Worm (Caenorhabditis elegans): ENCODE measurements around the gene D2096.11.
A peak's percentile ranks its signal among the peaks of the same experiment; 100 is the strongest.

Gene D2096.11

DNA sequence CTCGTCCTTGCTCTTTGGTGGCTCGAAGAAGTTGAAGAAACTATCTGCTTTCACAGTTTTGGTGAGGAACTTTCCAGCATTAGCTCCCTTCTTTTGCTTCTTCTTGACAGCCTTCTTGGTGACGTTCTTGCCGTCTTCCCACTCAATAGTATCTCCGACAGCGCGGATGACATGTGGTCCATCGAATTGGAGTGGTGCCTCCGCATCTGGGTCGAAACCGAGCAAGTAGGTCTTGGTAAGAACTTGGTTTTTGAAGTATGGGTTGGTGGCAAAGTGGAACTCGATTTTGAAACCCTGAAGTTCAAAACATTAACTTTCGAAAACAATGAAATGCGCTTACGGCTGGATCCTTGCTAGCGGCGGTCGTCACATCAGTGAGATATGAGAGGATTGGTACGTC lies 15.7 kb downstream of the D2096.11 start:
- TF ChIP-seq hlh-11 (tag; optimal IDR thresholded peaks at IDR 0.05) (no peak), aha-1 (tag) (peak; percentile 62)

DNA sequence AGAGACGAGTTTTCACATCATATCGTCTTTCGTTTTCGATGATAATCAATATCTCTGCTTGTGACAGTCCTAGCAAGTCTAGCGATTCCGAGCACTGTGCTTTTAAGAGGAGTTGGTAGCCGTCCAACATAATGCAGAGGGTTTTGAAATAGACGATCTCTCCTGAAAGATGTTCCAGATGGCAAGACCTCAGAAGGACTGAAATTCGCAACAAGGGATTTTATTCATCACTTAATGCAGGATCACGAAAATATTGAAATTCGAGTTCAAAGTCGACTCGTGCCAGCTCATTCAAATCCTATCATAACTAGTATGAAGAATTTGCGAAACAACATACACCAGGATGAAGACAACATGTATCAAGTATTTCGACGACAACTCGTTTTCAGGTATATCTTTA lies 16.5 kb downstream of the D2096.11 start, which contains the start of gene D2096.7:
Gene D2096.7, minus strand, starts transcription at position 130 of the 400 bp plus-strand sequence.
- TF ChIP-seq nhr-77 (tag; optimal IDR thresholded peaks at IDR 0.05): no peak
- TF ChIP-seq daf-19 (GFP tag; conservative IDR thresholded peaks at IDR 0.05): peak; percentile 54; the same call in 1 of the 2 replicates
- TF ChIP-seq dmd-8 (GFP tag; IDR thresholded peaks at IDR 0.05): peak; percentile 64; the same call in 1 of the 2 replicates
- TF ChIP-seq daf-8 (GFP tag; IDR thresholded peaks at IDR 0.05): no peak
- peak; percentile 64 for TF ChIP-seq lin-13 (GFP tag; optimal IDR thresholded peaks at IDR 0.05)
- no peak for TF ChIP-seq vab-7 (GFP tag; IDR thresholded peaks at IDR 0.05)
- peak; percentile 94 for TF ChIP-seq F49E8.2 (tag; optimal IDR thresholded peaks at IDR 0.05; ENCODE audit: borderline replicate concordance)
- peak; percentile 33 for TF ChIP-seq spr-1 (tag; optimal IDR thresholded peaks at IDR 0.05)
- TF ChIP-seq egl-27 (tag; optimal IDR thresholded peaks at IDR 0.05): no peak
- no peak for TF ChIP-seq F37D6.2 (tag; optimal IDR thresholded peaks at IDR 0.05)
- no peak for TF ChIP-seq unc-62 (GFP tag; optimal IDR thresholded peaks at IDR 0.05 in 1 of 2)
- TF ChIP-seq unc-62 (tag; optimal IDR thresholded peaks at IDR 0.05): no peak
- TF ChIP-seq F10B5.3 (tag; optimal IDR thresholded peaks at IDR 0.05): no peak
- TF ChIP-seq egl-43 (GFP tag; IDR thresholded peaks at IDR 0.05): peak; percentile 69
- peak; percentile 42 for TF ChIP-seq spr-3 (GFP tag; optimal IDR thresholded peaks at IDR 0.05)
- TF ChIP-seq fkh-10 (GFP tag; optimal IDR thresholded peaks at IDR 0.05): no peak
- TF ChIP-seq rbr-2 (tag; optimal IDR thresholded peaks at IDR 0.05): no peak
- TF ChIP-seq mes-2 (tag; optimal IDR thresholded peaks at IDR 0.05; ENCODE audit: poor library complexity, severe bottlenecking): peak; percentile 28
- no peak for TF ChIP-seq fos-1 (tag; optimal IDR thresholded peaks at IDR 0.05)
- TF ChIP-seq ceh-82 (tag; optimal IDR thresholded peaks at IDR 0.05): no peak
- TF ChIP-seq arid-1 (GFP tag; conservative IDR thresholded peaks at IDR 0.05): peak; percentile 76
- TF ChIP-seq mxl-3 (GFP tag; optimal IDR thresholded peaks at IDR 0.05): peak; percentile 39
- TF ChIP-seq nhr-111 (GFP tag; optimal IDR thresholded peaks at IDR 0.05): no peak
- peak; percentile 56 to 88; a peak in 2 of 4 replicates for TF ChIP-seq madf-5 (GFP tag; IDR thresholded peaks at IDR 0.05)
- no peak for TF ChIP-seq lin-39 (tag; optimal IDR thresholded peaks at IDR 0.05)
- no peak for TF ChIP-seq sdz-12 (GFP tag; optimal IDR thresholded peaks at IDR 0.05)
- no peak for TF ChIP-seq nhr-48 (tag; optimal IDR thresholded peaks at IDR 0.05)
- peak; percentile 47; the same call in 1 of the 2 replicates for TF ChIP-seq saeg-2 (GFP tag; IDR thresholded peaks at IDR 0.05)
- no peak for TF ChIP-seq nhr-237 (tag; optimal IDR thresholded peaks at IDR 0.05)
- TF ChIP-seq mxl-2 (GFP tag; conservative IDR thresholded peaks at IDR 0.05): 0 out of 2 replicates have a peak, but pooled peaks have one; percentile 41
- no peak for TF ChIP-seq nhr-76 (tag; optimal IDR thresholded peaks at IDR 0.05)
- peak; percentile 89 for TF ChIP-seq ama-1 (optimal IDR thresholded peaks at IDR 0.05)
- peak; percentile 74 for TF ChIP-seq pha-4 (GFP tag; IDR thresholded peaks at IDR 0.05)
- no peak for TF ChIP-seq pha-4 (tag; optimal IDR thresholded peaks at IDR 0.05)
- TF ChIP-seq T20F7.1 (GFP tag; optimal IDR thresholded peaks at IDR 0.05): peak; percentile 51
- no peak for TF ChIP-seq pqm-1 (tag; optimal IDR thresholded peaks at IDR 0.05)
- TF ChIP-seq daf-12 (tag; optimal IDR thresholded peaks at IDR 0.05): no peak
- no peak for TF ChIP-seq aha-1 (tag)
- TF ChIP-seq Y5F2A.4 (GFP tag; optimal IDR thresholded peaks at IDR 0.05): peak; percentile 62
- no peak for TF ChIP-seq F44E2.7 (GFP tag; IDR thresholded peaks at IDR 0.05)
- no peak for TF ChIP-seq set-16 (GFP tag; IDR thresholded peaks at IDR 0.05)
- no peak for TF ChIP-seq ceh-32 (tag; optimal IDR thresholded peaks at IDR 0.05; ENCODE audit: poor library complexity)
- no peak for TF ChIP-seq mep-1 (tag; optimal IDR thresholded peaks at IDR 0.05)
- no peak for TF ChIP-seq nhr-6 (tag; optimal IDR thresholded peaks at IDR 0.05)
- no peak for TF ChIP-seq mdt-29 (GFP tag; IDR thresholded peaks at IDR 0.05)
- peak; percentile 90 for TF ChIP-seq snpc-1.2 (GFP tag; IDR thresholded peaks at IDR 0.05)
- TF ChIP-seq dmd-6 (GFP tag; IDR thresholded peaks at IDR 0.05): no peak
- peak; percentile 30; the same call in 1 of the 2 replicates for TF ChIP-seq D1046.2 (GFP tag; IDR thresholded peaks at IDR 0.05)
- TF ChIP-seq nhr-41 (GFP tag; IDR thresholded peaks at IDR 0.05): no peak
- peak; percentile 44 for TF ChIP-seq duxl-1 (tag; optimal IDR thresholded peaks at IDR 0.05; ENCODE audit: poor library complexity)
